Fruit fly (Drosophila melanogaster): ENCODE results near the gene CG8097.

DNA sequence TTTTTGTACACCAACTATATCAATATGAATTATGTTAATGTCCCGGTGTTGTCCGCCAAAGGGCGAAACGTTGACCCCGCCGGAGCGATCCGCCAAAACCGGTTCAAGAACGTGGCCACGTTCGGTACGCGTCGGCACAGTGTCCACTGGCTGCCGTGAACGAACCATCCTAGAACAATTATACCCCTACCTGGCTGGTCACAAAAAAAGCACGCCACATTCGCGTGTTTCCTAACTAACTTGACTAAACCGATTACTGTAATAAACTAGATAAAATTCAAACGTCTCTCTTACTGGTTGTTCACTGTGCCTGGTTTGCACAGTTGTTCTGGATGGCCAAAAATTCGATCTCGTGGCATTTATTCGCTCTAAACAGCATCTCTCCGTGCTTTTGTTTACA lies 3.4 kb upstream of the CG8097 start:
- TF ChIP-seq EcR (GFP tag; optimal IDR thresholded peaks at IDR 0.05) (no peak), psq (optimal IDR thresholded peaks at IDR 0.05) (no peak)
